Fruit fly (Drosophila melanogaster): ENCODE measurements around the gene Mnt.

Gene Mnt

DNA sequence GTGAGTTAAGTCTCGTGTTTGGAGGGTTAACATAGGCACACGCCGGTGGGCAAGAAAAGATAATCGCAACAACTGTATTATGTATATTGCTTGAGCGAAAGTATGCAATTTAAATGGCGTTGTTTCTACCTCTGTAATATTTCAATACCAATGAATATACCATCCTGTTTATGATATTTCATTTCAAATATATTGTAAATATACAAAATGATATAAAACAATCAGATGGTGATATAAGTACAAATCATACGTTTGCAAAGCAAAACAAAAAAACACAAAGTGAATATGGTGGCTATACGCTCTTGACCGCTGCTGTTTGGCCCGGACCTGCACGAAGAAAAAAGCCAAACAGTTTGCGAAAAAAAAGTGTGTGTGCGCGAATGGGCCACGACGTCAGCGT, 76.6 kb downstream of the Mnt start (continued):
- TF ChIP-seq ind (GFP tag; optimal IDR thresholded peaks at IDR 0.05) (peak; percentile 73), ems (GFP tag; optimal IDR thresholded peaks at IDR 0.05) (no peak), CG12769 (tag; optimal IDR thresholded peaks at IDR 0.05) (peak; percentile 74), CG31224 (GFP tag; IDR thresholded peaks at IDR 0.05) (peak; percentile 19; the same call in 1 of the 2 replicates), CG17359 (tag; optimal IDR thresholded peaks at IDR 0.05) (peak; percentile 74), Fer2 (tag; optimal IDR thresholded peaks at IDR 0.05) (peak; percentile 54), CG17361 (GFP tag; IDR thresholded peaks at IDR 0.05) (peak; percentile 76; the same call in 2 of the 3 replicates), p53 (GFP tag; optimal IDR thresholded peaks at IDR 0.05) (no peak), stc (GFP tag; IDR thresholded peaks at IDR 0.05) (peak; percentile 61), ranshi (GFP tag; IDR thresholded peaks at IDR 0.05) (peak; percentile 58), Hmx (GFP tag; optimal IDR thresholded peaks at IDR 0.05) (no peak), Ptx1 (GFP tag; IDR thresholded peaks at IDR 0.05) (peak; percentile 65), CG34376 (GFP tag; optimal IDR thresholded peaks at IDR 0.05) (peak; percentile 1), CG18599 (GFP tag; optimal IDR thresholded peaks at IDR 0.05) (peak; percentile 89), Hmr (GFP tag; optimal IDR thresholded peaks at IDR 0.05) (peak; percentile 86), gt (GFP tag; IDR thresholded peaks at IDR 0.05) (no peak), Nf-YA (GFP tag; IDR thresholded peaks at IDR 0.05) (peak; percentile 22; the same call in 1 of the 2 replicates), Dek (tag; optimal IDR thresholded peaks at IDR 0.05) (peak; percentile 59), zf30C (GFP tag; optimal IDR thresholded peaks at IDR 0.05) (no peak), shn (GFP tag; optimal IDR thresholded peaks at IDR 0.05) (no peak), CG4424 (GFP tag; optimal IDR thresholded peaks at IDR 0.05) (peak; percentile 68), CG4820 (GFP tag; optimal IDR thresholded peaks at IDR 0.05) (peak; percentile 43), CG12391 (tag; optimal IDR thresholded peaks at IDR 0.05) (peak; percentile 79), Atf-2 (GFP tag; optimal IDR thresholded peaks at IDR 0.05) (no peak), CG9797 (GFP tag; optimal IDR thresholded peaks at IDR 0.05) (no peak), CG4730 (GFP tag; IDR thresholded peaks at IDR 0.05) (peak; percentile 37), CrebB (tag; optimal IDR thresholded peaks at IDR 0.05) (no peak), Atf6 (GFP tag; IDR thresholded peaks at IDR 0.05) (peak; percentile 78), HmgZ (tag; optimal IDR thresholded peaks at IDR 0.05) (peak; percentile 55), Kr (GFP tag; optimal IDR thresholded peaks at IDR 0.05) (no peak), CG11456 (GFP tag; IDR thresholded peaks at IDR 0.05) (no peak), CG4360 (GFP tag; IDR thresholded peaks at IDR 0.05) (no peak), hth (optimal IDR thresholded peaks at IDR 0.05) (no peak), dm (GFP tag; optimal IDR thresholded peaks at IDR 0.05) (no peak), NC2β (GFP tag; optimal IDR thresholded peaks at IDR 0.05) (no peak), Aef1 (GFP tag; IDR thresholded peaks at IDR 0.05) (peak; percentile 61), sqz (GFP tag; optimal IDR thresholded peaks at IDR 0.05) (peak; percentile 44), Mes4 (GFP tag; optimal IDR thresholded peaks at IDR 0.05) (no peak), ab (GFP tag; optimal IDR thresholded peaks at IDR 0.05) (no peak), CG13296 (GFP tag; optimal IDR thresholded peaks at IDR 0.05) (peak; percentile 74), Poxn (GFP tag; IDR thresholded peaks at IDR 0.05) (no peak), Fer1 (GFP tag; optimal IDR thresholded peaks at IDR 0.05) (peak; percentile 86), CG43689 (GFP tag; IDR thresholded peaks at IDR 0.05) (no peak), sens-2 (GFP tag; IDR thresholded peaks at IDR 0.05) (peak; percentile 34; the same call in 1 of the 2 replicates), Med (GFP tag) (peak; percentile 78), CG31388 (GFP tag; optimal IDR thresholded peaks at IDR 0.05) (no peak), CG14667 (GFP tag; IDR thresholded peaks at IDR 0.05) (peak; percentile 45), CG11560 (tag; IDR thresholded peaks at IDR 0.05) (no peak), CG9437 (GFP tag; optimal IDR thresholded peaks at IDR 0.05) (peak; percentile 59), Opbp (GFP tag; IDR thresholded peaks at IDR 0.05; ENCODE audit: partially characterized antibody) (no peak), BEAF-32 (GFP tag; optimal IDR thresholded peaks at IDR 0.05) (no peak), ash1 (GFP tag; optimal IDR thresholded peaks at IDR 0.05) (no peak), Hr39 (optimal IDR thresholded peaks at IDR 0.05) (no peak)
